Comparison of ENCODE assay signal across 1 fruit fly cellular context in genomic region chrX:10734763-10735681, dm6.
TF ChIP-seq lines count a peak whose summit lies in the region.

No protein-coding gene starts in this region.

TF ChIP-seq in whole organism, embryonic, 481 proteins besides CTCF, POLR2A, EP300 and RAD21 (continued from another document):
- TF ChIP-seq inv (GFP tag; IDR thresholded peaks at IDR 0.05; lab: Robert Waterston, UW; ENCODE audit: partially characterized antibody) (no peak), Ets65A (GFP tag; lab: Kevin White, UChicago) (no peak), grau (tag; optimal IDR thresholded peaks at IDR 0.05; lab: Kevin White, UChicago) (peak; percentile 40), Awh (GFP tag; IDR thresholded peaks at IDR 0.05; lab: Robert Waterston, UW) (no peak), ab (GFP tag; optimal IDR thresholded peaks at IDR 0.05; lab: Kevin White, UChicago) (no peak), crol (GFP tag; IDR thresholded peaks at IDR 0.05; lab: Robert Waterston, UW) (peak; percentile 79), CG11093 (GFP tag; IDR thresholded peaks at IDR 0.05; lab: Robert Waterston, UW) (no peak), D19A (tag; optimal IDR thresholded peaks at IDR 0.05; lab: Kevin White, UChicago) (peak; percentile 14)
